Fruit fly (Drosophila melanogaster): Measurements from ENCODE around the gene swa.

The swa gene

dm6 chrX:6366357-6366691, 816 bp upstream of the swa start (continued):
- peak; percentile 96 for TF ChIP-seq CG15336 (GFP tag; IDR thresholded peaks at IDR 0.05)
- TF ChIP-seq CG31627 (GFP tag; optimal IDR thresholded peaks at IDR 0.05), result peak; percentile 96
- TF ChIP-seq CG10631 (GFP tag; optimal IDR thresholded peaks at IDR 0.05), result peak; percentile 85
- peak; percentile 62 for TF ChIP-seq spab (GFP tag; optimal IDR thresholded peaks at IDR 0.05)
- peak; percentile 76 for TF ChIP-seq Blimp-1 (GFP tag; optimal IDR thresholded peaks at IDR 0.05)
- TF ChIP-seq Sox14 (GFP tag; optimal IDR thresholded peaks at IDR 0.05), result peak; percentile 95
- peak; percentile 41 to 70 for TF ChIP-seq ss (GFP tag; optimal IDR thresholded peaks at IDR 0.05)
- peak; percentile 94 for TF ChIP-seq CG8119 (GFP tag; IDR thresholded peaks at IDR 0.05)
- peak; percentile 94 for TF ChIP-seq Met (GFP tag; optimal IDR thresholded peaks at IDR 0.05)
- TF ChIP-seq CG1621 (tag; optimal IDR thresholded peaks at IDR 0.05), result peak; percentile 69
- TF ChIP-seq svp (GFP tag), result peak; percentile 96
- peak; percentile 95 for TF ChIP-seq Hr4 (GFP tag; optimal IDR thresholded peaks at IDR 0.05)
- peak; percentile 82 for TF ChIP-seq CG34406 (GFP tag; optimal IDR thresholded peaks at IDR 0.05)
- TF ChIP-seq Ets96B (tag; optimal IDR thresholded peaks at IDR 0.05), result peak; percentile 71
- peak; percentile 88 for TF ChIP-seq Eip75B (GFP tag; optimal IDR thresholded peaks at IDR 0.05)
- peak; percentile 94 for TF ChIP-seq topi (GFP tag; optimal IDR thresholded peaks at IDR 0.05)
- TF ChIP-seq cyc (GFP tag; optimal IDR thresholded peaks at IDR 0.05), result peak; percentile 96
- peak; percentile 57 for TF ChIP-seq dsx (GFP tag; optimal IDR thresholded peaks at IDR 0.05; ENCODE audit: poor library complexity, severe bottlenecking)
- TF ChIP-seq lz (GFP tag; optimal IDR thresholded peaks at IDR 0.05), result peak; percentile 96
- TF ChIP-seq Sox15 (GFP tag; optimal IDR thresholded peaks at IDR 0.05), result peak; percentile 85
- TF ChIP-seq eg (GFP tag; IDR thresholded peaks at IDR 0.05), result peak; percentile 98
- TF ChIP-seq CG6163 (GFP tag; IDR thresholded peaks at IDR 0.05), result peak; percentile 97
- peak; percentile 84 for TF ChIP-seq CG16779 (tag; optimal IDR thresholded peaks at IDR 0.05)
- peak; percentile 92 for TF ChIP-seq OdsH (GFP tag; optimal IDR thresholded peaks at IDR 0.05)
- TF ChIP-seq Gug (GFP tag; IDR thresholded peaks at IDR 0.05), result peak; percentile 91
- peak; percentile 80 for TF ChIP-seq CG8319 (GFP tag; optimal IDR thresholded peaks at IDR 0.05)
- peak; percentile 94 for TF ChIP-seq esn (GFP tag; optimal IDR thresholded peaks at IDR 0.05)
- peak; percentile 78 for TF ChIP-seq CG3032 (tag; optimal IDR thresholded peaks at IDR 0.05)
- peak; percentile 15 for TF ChIP-seq CG9139 (GFP tag; optimal IDR thresholded peaks at IDR 0.05)
- peak; percentile 91 for TF ChIP-seq CG3919 (GFP tag; optimal IDR thresholded peaks at IDR 0.05)
- peak; percentile 47 for TF ChIP-seq fkh (GFP tag; optimal IDR thresholded peaks at IDR 0.05)
- TF ChIP-seq Smox (GFP tag; optimal IDR thresholded peaks at IDR 0.05), result peak; percentile 92

DNA sequence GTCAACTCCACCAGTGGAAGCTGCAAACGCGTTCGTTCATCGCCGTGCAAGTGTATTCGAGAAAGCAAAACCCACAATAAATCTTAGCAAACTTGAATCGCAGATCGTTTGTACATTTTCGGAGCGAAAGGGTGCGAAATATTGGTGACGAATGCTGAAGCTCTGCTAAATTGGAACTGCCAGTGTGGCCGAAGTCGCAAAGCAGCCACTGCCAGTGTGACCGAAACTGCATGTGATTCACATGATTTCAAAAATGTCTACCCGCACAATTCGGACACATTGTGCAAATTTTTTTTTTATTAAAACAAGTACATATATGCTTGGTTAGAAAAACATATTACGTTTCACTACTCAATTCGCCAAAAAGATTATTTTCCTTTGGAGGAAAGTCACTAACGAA, 4.3 kb downstream of the swa start:
- TF ChIP-seq CG31627 (GFP tag; optimal IDR thresholded peaks at IDR 0.05) (no peak), eg (GFP tag; IDR thresholded peaks at IDR 0.05) (no peak), CG8632 (GFP tag; optimal IDR thresholded peaks at IDR 0.05) (no peak), Smox (GFP tag; optimal IDR thresholded peaks at IDR 0.05) (no peak), cyc (GFP tag; optimal IDR thresholded peaks at IDR 0.05) (no peak), Ets21C (GFP tag; optimal IDR thresholded peaks at IDR 0.05) (no peak), salr (GFP tag; optimal IDR thresholded peaks at IDR 0.05) (no peak), svp (GFP tag) (no peak), CG11902 (GFP tag; optimal IDR thresholded peaks at IDR 0.05) (no peak), CG6276 (GFP tag; optimal IDR thresholded peaks at IDR 0.05) (no peak), CG3032 (tag; optimal IDR thresholded peaks at IDR 0.05) (no peak), achi (GFP tag; optimal IDR thresholded peaks at IDR 0.05) (no peak), fkh (GFP tag; optimal IDR thresholded peaks at IDR 0.05) (no peak), CG10631 (GFP tag; optimal IDR thresholded peaks at IDR 0.05) (no peak), CG1621 (tag; optimal IDR thresholded peaks at IDR 0.05) (no peak)

dm6 chrX:6358198-6358597, 7.3 kb downstream of the swa start:
- peak; percentile 97 for TF ChIP-seq vri (GFP tag; optimal IDR thresholded peaks at IDR 0.05)
- TF ChIP-seq Eip93F (GFP tag; optimal IDR thresholded peaks at IDR 0.05), result no peak
- peak; percentile 58 for TF ChIP-seq svp (GFP tag)

Measured in whole organism, prepupa.